Fruit fly (Drosophila melanogaster): ENCODE results near the gene Ndc80.

Ndc80 gene

DNA sequence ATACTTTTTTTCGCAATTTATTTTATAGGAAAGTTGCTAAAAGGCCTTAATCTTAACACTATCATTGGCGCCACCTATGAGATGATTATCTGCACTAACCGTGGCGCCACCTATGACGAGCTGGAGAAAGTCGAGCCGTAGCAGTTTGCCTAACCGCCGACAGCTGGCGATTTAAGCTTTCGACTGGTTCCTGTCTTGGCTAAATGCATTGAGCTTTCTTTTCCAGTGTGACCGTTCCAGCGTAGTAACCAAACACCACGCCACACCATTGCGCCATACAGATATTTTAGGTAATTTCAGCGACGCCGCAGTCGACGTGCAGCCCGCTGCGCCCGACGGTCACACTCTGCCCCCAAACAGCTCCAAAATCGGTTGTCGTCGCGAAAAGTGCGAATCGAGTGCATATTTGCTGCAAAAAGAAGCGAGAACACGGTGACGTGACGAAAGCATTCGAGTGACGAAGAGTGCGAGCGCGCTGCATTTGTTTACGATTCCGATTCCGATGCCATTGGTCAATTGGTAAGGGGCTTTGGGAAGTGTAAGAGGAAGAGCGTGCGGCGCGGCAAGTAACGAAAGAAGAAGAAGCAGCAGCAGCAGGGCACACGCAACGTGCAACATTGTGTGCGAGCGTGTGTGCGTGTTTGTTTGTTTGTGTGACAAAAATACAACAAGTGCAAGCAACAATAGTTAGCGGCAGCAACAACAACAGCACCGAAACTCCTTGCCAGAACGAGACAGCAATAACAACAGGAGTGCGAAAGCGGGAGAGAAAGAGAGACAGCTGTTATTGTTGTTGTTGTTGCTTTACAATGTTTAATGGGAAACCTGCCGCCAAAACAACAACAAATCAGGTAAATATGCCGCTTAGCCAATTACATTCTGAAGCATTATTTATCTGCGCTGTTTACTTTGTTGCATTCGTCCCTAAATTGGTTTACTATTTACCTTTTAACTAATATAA is 48.1 kb downstream of the Ndc80 start, which contains the start of the genes CG46311 and Tpst (continued):
- TF ChIP-seq Hr3 (GFP tag; optimal IDR thresholded peaks at IDR 0.05) (peak; percentile 54), Dref (GFP tag; IDR thresholded peaks at IDR 0.05) (peak; percentile 44; the same call in 1 of the 2 replicates), disco-r (GFP tag; optimal IDR thresholded peaks at IDR 0.05) (no peak), sd (tag; optimal IDR thresholded peaks at IDR 0.05) (no peak), mirr (GFP tag; optimal IDR thresholded peaks at IDR 0.05) (peak; percentile 12), CG31441 (GFP tag; IDR thresholded peaks at IDR 0.05) (0 out of 2 replicates have a peak, but pooled peaks have one; percentile 42), CG10462 (GFP tag; optimal IDR thresholded peaks at IDR 0.05) (no peak), ewg (GFP tag; optimal IDR thresholded peaks at IDR 0.05) (peak; percentile 23), crp (GFP tag; optimal IDR thresholded peaks at IDR 0.05) (peak in 1 of 2 experiments; percentile 50), CG4730 (GFP tag; IDR thresholded peaks at IDR 0.05) (peak; percentile 46; the same call in 1 of the 2 replicates), yki (optimal IDR thresholded peaks at IDR 0.05) (peak; percentile 23), sens-2 (GFP tag; IDR thresholded peaks at IDR 0.05) (peak; percentile 47; the same call in 1 of the 2 replicates), toy (GFP tag; IDR thresholded peaks at IDR 0.05) (no peak), CG12659 (GFP tag; optimal IDR thresholded peaks at IDR 0.05) (peak; percentile 82), Ada2b (GFP tag; IDR thresholded peaks at IDR 0.05) (peak; percentile 60), bigmax (GFP tag; optimal IDR thresholded peaks at IDR 0.05) (peak; percentile 12), Sox102F (GFP tag; optimal IDR thresholded peaks at IDR 0.05) (peak; percentile 71), CG42726 (GFP tag; IDR thresholded peaks at IDR 0.05; ENCODE audit: partially characterized antibody) (no peak; the same call in 1 of the 2 replicates), CG6683 (GFP tag; optimal IDR thresholded peaks at IDR 0.05) (no peak), ac (GFP tag; optimal IDR thresholded peaks at IDR 0.05) (no peak), CG17829 (tag; optimal IDR thresholded peaks at IDR 0.05) (peak; percentile 70), sqz (GFP tag; optimal IDR thresholded peaks at IDR 0.05) (no peak), cato (GFP tag; optimal IDR thresholded peaks at IDR 0.05; ENCODE audit: borderline replicate concordance) (no peak), cwo (GFP tag; optimal IDR thresholded peaks at IDR 0.05) (no peak), dati (GFP tag; IDR thresholded peaks at IDR 0.05) (no peak), HLH3B (GFP tag; IDR thresholded peaks at IDR 0.05) (peak; percentile 43; the same call in 1 of the 2 replicates), CG8388 (GFP tag; optimal IDR thresholded peaks at IDR 0.05) (no peak), btn (GFP tag; optimal IDR thresholded peaks at IDR 0.05) (no peak), Asciz (GFP tag; optimal IDR thresholded peaks at IDR 0.05) (no peak), CG4282 (GFP tag; optimal IDR thresholded peaks at IDR 0.05) (peak; percentile 59), Eip74EF (GFP tag; optimal IDR thresholded peaks at IDR 0.05) (no peak), ham (GFP tag; IDR thresholded peaks at IDR 0.05) (no peak), CG13775 (GFP tag; optimal IDR thresholded peaks at IDR 0.05) (peak; percentile 10), Rx (GFP tag; IDR thresholded peaks at IDR 0.05) (peak; percentile 21; the same call in 1 of the 2 replicates), HHEX (GFP tag; optimal IDR thresholded peaks at IDR 0.05) (peak; percentile 37), lov (optimal IDR thresholded peaks at IDR 0.05) (no peak), lov (GFP tag; IDR thresholded peaks at IDR 0.05) (peak; percentile 62; the same call in 1 of the 3 replicates), B-H2 (GFP tag; optimal IDR thresholded peaks at IDR 0.05) (peak; percentile 37), Deaf1 (tag; optimal IDR thresholded peaks at IDR 0.05) (peak; percentile 65), pzg (GFP tag; optimal IDR thresholded peaks at IDR 0.05) (peak; percentile 98), jumu (GFP tag; optimal IDR thresholded peaks at IDR 0.05) (peak; percentile 68), sug (tag; optimal IDR thresholded peaks at IDR 0.05) (no peak), CG6791 (GFP tag; IDR thresholded peaks at IDR 0.05; ENCODE audit: partially characterized antibody) (0 out of 3 replicates have a peak, but pooled peaks have one; percentile 62), dpn (GFP tag; optimal IDR thresholded peaks at IDR 0.05) (peak; percentile 72 to 73), her (GFP tag; optimal IDR thresholded peaks at IDR 0.05) (peak; percentile 62), ara (GFP tag; IDR thresholded peaks at IDR 0.05) (peak; percentile 58), CG2875 (GFP tag; optimal IDR thresholded peaks at IDR 0.05) (peak; percentile 6)
